Worm (Caenorhabditis elegans) whole organism, L3 larva: ENCODE data around the gene W04E12.9.

Experiments used
- ama-1 ChIP-seq: fragments of 150-350 bp; optimal IDR thresholded peaks from 2 replicates; lab custom pipeline; 2018
- jun-1 ChIP-seq: fragments of 150-350 bp; optimal IDR thresholded peaks from 2 replicates; lab custom pipeline; 2014; ENCODE audit warnings: missing biosample characterization, missing genetic modification reagents, missing genetic modification characterization
- nhr-11 ChIP-seq: fragments of 150-350 bp; optimal IDR thresholded peaks from 2 replicates; lab custom pipeline; 2014; ENCODE audit warnings: missing biosample characterization, missing genetic modification characterization
- nhr-237 ChIP-seq: fragments of 150-350 bp; optimal IDR thresholded peaks from 2 replicates; lab custom pipeline; 2014; ENCODE audit warnings: missing biosample characterization, missing genetic modification characterization
- nhr-77 ChIP-seq: fragments of 150-350 bp; optimal IDR thresholded peaks from 2 replicates; lab custom pipeline; 2014; ENCODE audit warnings: missing biosample characterization, missing genetic modification characterization
- pqm-1 ChIP-seq: fragments of 150-350 bp; optimal IDR thresholded peaks from 2 replicates; lab custom pipeline; 2017; ENCODE audit warnings: missing biosample characterization, missing genetic modification characterization, inconsistent platforms
- snpc-4 ChIP-seq: fragments of 150-350 bp; optimal IDR thresholded peaks from 2 replicates; lab custom pipeline; 2014; ENCODE audit warnings: missing biosample characterization, missing genetic modification characterization
- zag-1 ChIP-seq: fragments of 150-350 bp; optimal IDR thresholded peaks from 2 replicates; lab custom pipeline; 2014; ENCODE audit warnings: missing biosample characterization, missing genetic modification characterization
- ztf-11 ChIP-seq: fragments of 150-350 bp; optimal IDR thresholded peaks from 2 replicates; lab custom pipeline; 2014; ENCODE audit warnings: missing biosample characterization, missing genetic modification characterization

DNA sequence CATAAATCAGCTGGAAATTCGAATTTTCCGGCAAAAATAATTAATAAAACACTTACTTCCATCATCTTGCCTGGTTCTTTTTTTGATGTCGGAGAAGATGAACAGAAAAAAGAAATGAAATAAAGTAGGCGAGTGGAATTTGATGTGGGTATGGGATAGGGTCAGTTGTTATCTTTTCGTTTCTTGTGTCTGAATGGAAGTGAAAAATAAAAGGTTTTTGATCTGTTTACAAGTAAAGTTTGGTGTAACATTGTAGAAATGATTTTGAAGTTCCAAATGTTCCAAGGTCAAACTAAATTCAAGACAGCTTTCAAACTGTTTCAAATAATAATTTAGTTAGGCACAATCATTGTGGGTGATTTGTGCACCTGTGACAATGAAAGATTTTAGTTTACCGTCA is 18.9 kb upstream of the W04E12.9 start, which contains the start of gene W04E12.7:
- no peak for TF ChIP-seq ztf-11
- TF ChIP-seq nhr-237 (tag; lab: Kevin White, UChicago): no peak
- TF ChIP-seq snpc-4: no peak
- no peak for TF ChIP-seq zag-1 (tag; lab: Kevin White, UChicago)
- TF ChIP-seq nhr-77: no peak
- TF ChIP-seq nhr-11: no peak
- no peak for TF ChIP-seq jun-1 (tag; lab: Kevin White, UChicago)
- no peak for TF ChIP-seq ama-1 (lab: Kevin White, UChicago)
- TF ChIP-seq pqm-1 (tag; lab: Kevin White, UChicago): no peak
